Worm (Caenorhabditis elegans) whole organism, L4 larva: ENCODE results near the gene T02B11.3.

Experiments
- ceh-82 ChIP-seq: sonication (generic microtip); optimal IDR thresholded peaks from 2 replicates; lab custom pipeline; 2017; ENCODE audit warnings: missing biosample characterization, missing genetic modification characterization
- hlh-11 ChIP-seq: fragments of 200-800 bp; sonication (Bioruptor generic); optimal IDR thresholded peaks from 2 replicates; lab custom pipeline; 2018; ENCODE audit warnings: mild to moderate bottlenecking, missing genetic modification characterization, missing compliant biosample characterization
- hlh-30 ChIP-seq: sonication (generic microtip); optimal IDR thresholded peaks from 2 replicates; lab custom pipeline; 2017; ENCODE audit warnings: antibody characterized with exemption, mild to moderate bottlenecking, missing genetic modification characterization, missing compliant biosample characterization; ENCODE audit not compliant: insufficient read depth
- lin-1 ChIP-seq: fragments of 200-800 bp; sonication (Bioruptor generic); IDR thresholded peaks from 2 replicates; pipeline ENCODE4 v1.3.6; 2022; ENCODE audit warnings: missing genetic modification reagents, missing genetic modification characterization, missing compliant biosample characterization
- mep-1 ChIP-seq: fragments of 150-350 bp; sonication (generic microtip); optimal IDR thresholded peaks from 3 replicates; lab custom pipeline; 2014; ENCODE audit warnings: missing biosample characterization, missing genetic modification characterization

ce11 chrV:904232-904983 lies 37.8 kb upstream of the T02B11.3 start, which contains the start of gene trm-2A:
- TF ChIP-seq hlh-11 (peak; percentile 52), lin-1 (GFP tag; lab: Robert Waterston, UW) (no peak), mep-1 (peak; percentile 79), ceh-82 (no peak), hlh-30 (tag; lab: Kevin White, UChicago) (peak; percentile 76)
